Fruit fly (Drosophila melanogaster) whole organism, wandering third instar larva: Measurements from ENCODE around the gene CG14692.

Source experiments
- Abd-B ChIP-seq: fragments of >200 bp; optimal IDR thresholded peaks from 2 replicates; lab custom pipeline; 2017; ENCODE audit warnings: missing biosample characterization, missing genetic modification characterization
- CG32264 ChIP-seq: fragments of 200-800 bp; sonication (Bioruptor generic); optimal IDR thresholded peaks from 2 replicates; lab custom pipeline; 2016; ENCODE audit warnings: missing biosample characterization, missing genetic modification characterization
- CG9705 ChIP-seq: fragments of 200-800 bp; sonication (Bioruptor generic); optimal IDR thresholded peaks from 2 replicates; lab custom pipeline; 2018; ENCODE audit warnings: missing biosample characterization, mild to moderate bottlenecking, missing genetic modification characterization
- CrebA ChIP-seq: fragments of 200-800 bp; sonication (Bioruptor generic); optimal IDR thresholded peaks from 2 replicates; lab custom pipeline; 2016; ENCODE audit warnings: missing biosample characterization, mild to moderate bottlenecking, missing genetic modification characterization, borderline replicate concordance
- Dfd ChIP-seq: fragments of >200 bp; optimal IDR thresholded peaks from 2 replicates; lab custom pipeline; 2017; ENCODE audit warnings: missing biosample characterization, missing genetic modification characterization
- GATAd ChIP-seq: sonication (Bioruptor generic); optimal IDR thresholded peaks from 2 replicates; lab custom pipeline; 2016; ENCODE audit warnings: missing biosample characterization, missing genetic modification characterization
- HLH106 ChIP-seq: fragments of 200-800 bp; optimal IDR thresholded peaks from 3 replicates; lab custom pipeline; 2019; ENCODE audit warnings: missing biosample characterization, mild to moderate bottlenecking, missing genetic modification characterization, moderate library complexity
- Hr83 ChIP-seq: fragments of 200-300 bp; sonication (Bioruptor generic); optimal IDR thresholded peaks from 2 replicates; lab custom pipeline; 2016; ENCODE audit warnings: missing biosample characterization, mild to moderate bottlenecking, missing genetic modification characterization, moderate library complexity; ENCODE audit not compliant: poor library complexity, severe bottlenecking
- Jra ChIP-seq: sonication (Bioruptor generic); optimal IDR thresholded peaks from 2 replicates; lab custom pipeline; 2016; ENCODE audit warnings: missing biosample characterization, missing genetic modification characterization
- Mio ChIP-seq: sonication (Bioruptor generic); optimal IDR thresholded peaks from 2 replicates; lab custom pipeline; 2016; ENCODE audit warnings: missing biosample characterization, missing genetic modification characterization
- N ChIP-seq: fragments of >200 bp; optimal IDR thresholded peaks from 2 replicates; lab custom pipeline; 2018; ENCODE audit warnings: missing biosample characterization, missing external identifiers, missing genetic modification characterization
- Rel ChIP-seq, 2 experiments: fragments of 200-800 bp; sonication (Bioruptor generic) in 1 of 2; optimal IDR thresholded peaks; 2 replicates in 1 of 2; 3 replicates in 1 of 2; lab custom pipeline; 2016 to 2019; ENCODE audit warnings: mild to moderate bottlenecking in 2 of 2, missing biosample characterization in 2 of 2, missing genetic modification characterization in 2 of 2, moderate library complexity in 1 of 2
- Sp1 ChIP-seq: fragments of 200-800 bp; sonication (Bioruptor generic); optimal IDR thresholded peaks from 3 replicates; lab custom pipeline; 2019; ENCODE audit warnings: missing biosample characterization, mild to moderate bottlenecking, missing genetic modification characterization, moderate library complexity
- Vsx2 ChIP-seq: fragments of 200-300, 225-300 bp; sonication (Bioruptor generic); optimal IDR thresholded peaks from 2 replicates; lab custom pipeline; 2018; ENCODE audit warnings: missing biosample characterization, missing genetic modification characterization; ENCODE audit not compliant: partially characterized antibody
- br ChIP-seq: fragments of 200-800 bp; sonication (Bioruptor generic); optimal IDR thresholded peaks from 2 replicates; lab custom pipeline; 2016; ENCODE audit warnings: missing biosample characterization, missing genetic modification characterization
- brk ChIP-seq: fragments of 200-800 bp; sonication (Bioruptor generic); optimal IDR thresholded peaks from 2 replicates; lab custom pipeline; 2016; ENCODE audit warnings: missing biosample characterization, mild to moderate bottlenecking, missing genetic modification characterization
- dl ChIP-seq, 2 experiments: fragments of 175-275, 200-275 bp in 1 of 2; fragments of 200-275 bp in 1 of 2; sonication (Bioruptor generic); optimal IDR thresholded peaks; lab custom pipeline; 2018; ENCODE audit warnings: mild to moderate bottlenecking in 2 of 2, missing biosample characterization in 2 of 2, missing genetic modification characterization in 2 of 2, moderate library complexity in 2 of 2; ENCODE audit not compliant: partially characterized antibody in 2 of 2, insufficient read depth in 1 of 2
- dsf ChIP-seq: sonication (Bioruptor generic); optimal IDR thresholded peaks from 2 replicates; lab custom pipeline; 2016; ENCODE audit warnings: missing biosample characterization, missing genetic modification characterization, borderline replicate concordance
- foxo ChIP-seq, 2 experiments: fragments of 200-800 bp; sonication (Bioruptor generic); optimal IDR thresholded peaks; 2 replicates in 1 of 2; 3 replicates in 1 of 2; lab custom pipeline; 2016 to 2017; ENCODE audit warnings: missing biosample characterization in 2 of 2, missing genetic modification characterization in 2 of 2
- fru ChIP-seq: fragments of 200-800 bp; sonication (Bioruptor generic); optimal IDR thresholded peaks from 3 replicates; lab custom pipeline; 2016; ENCODE audit warnings: missing biosample characterization, mild to moderate bottlenecking, missing genetic modification characterization
- jim ChIP-seq: fragments of 175-275, 200-325 bp; sonication (Bioruptor generic); optimal IDR thresholded peaks from 2 replicates; lab custom pipeline; 2016; ENCODE audit warnings: missing biosample characterization, mild to moderate bottlenecking, missing genetic modification characterization
- lola ChIP-seq: fragments of >200 bp; optimal IDR thresholded peaks from 2 replicates; lab custom pipeline; 2017; ENCODE audit warnings: missing biosample characterization, missing genetic modification characterization
- pan ChIP-seq: fragments of >200 bp; optimal IDR thresholded peaks from 2 replicates; lab custom pipeline; 2017
- psq ChIP-seq: fragments of 200-800 bp; sonication (Bioruptor generic); optimal IDR thresholded peaks from 3 replicates; lab custom pipeline; 2017; ENCODE audit warnings: missing biosample characterization, mild to moderate bottlenecking, missing genetic modification characterization, moderate library complexity
- rgr ChIP-seq: fragments of 200-800 bp; sonication (Bioruptor generic); optimal IDR thresholded peaks from 3 replicates; lab custom pipeline; 2016; ENCODE audit warnings: missing biosample characterization, mild to moderate bottlenecking, missing genetic modification characterization
- sage ChIP-seq: fragments of 200-800 bp; sonication (Bioruptor generic); optimal IDR thresholded peaks from 2 replicates; lab custom pipeline; 2016; ENCODE audit warnings: missing biosample characterization, mild to moderate bottlenecking, missing genetic modification characterization
- tai ChIP-seq: sonication (Bioruptor generic); optimal IDR thresholded peaks from 2 replicates; lab custom pipeline; 2016; ENCODE audit warnings: missing biosample characterization, missing genetic modification characterization
- usp ChIP-seq: fragments of >200 bp; optimal IDR thresholded peaks from 2 replicates; lab custom pipeline; 2017; ENCODE audit warnings: missing biosample characterization, missing genetic modification characterization
- woc ChIP-seq: sonication (Bioruptor generic); optimal IDR thresholded peaks from 2 replicates; lab custom pipeline; 2016; ENCODE audit warnings: missing biosample characterization, mild to moderate bottlenecking, missing genetic modification characterization

Gene CG14692

DNA sequence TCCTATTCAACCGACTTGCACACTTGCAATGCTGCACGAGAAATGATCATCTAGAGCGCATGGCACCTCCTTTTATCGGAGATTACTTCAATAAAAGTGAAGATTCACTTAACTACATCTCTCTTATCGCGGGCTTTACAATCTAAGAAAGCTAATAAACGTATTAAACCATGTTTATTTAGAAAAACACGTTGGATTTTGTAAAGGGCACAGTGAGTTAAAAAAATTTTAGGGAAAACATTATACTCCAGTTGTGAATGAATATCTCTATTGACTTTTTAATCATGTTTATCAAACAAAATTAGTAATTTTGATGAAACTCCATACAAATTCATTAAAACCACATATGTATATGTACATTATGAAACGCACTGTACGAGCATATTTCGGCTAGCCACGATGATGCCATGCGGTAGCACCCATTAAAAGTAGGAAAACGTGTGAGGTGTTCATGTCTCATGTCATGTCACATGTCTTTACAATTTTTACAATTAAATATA is 44.4 kb downstream of the CG14692 start, which contains the start of gene CG31272:
Gene CG31272 (minus strand): TSS at position 51 of the 500 bp plus-strand sequence.
- TF ChIP-seq Vsx2, result no peak
- no peak for TF ChIP-seq HLH106 (tag; lab: Kevin White, UChicago)
- TF ChIP-seq dsf, result no peak
- TF ChIP-seq woc, result no peak
- no peak for TF ChIP-seq GATAd
- no peak for TF ChIP-seq foxo (GFP tag; optimal IDR thresholded peaks at IDR 0.05; lab: Kevin White, UChicago)
- no peak for TF ChIP-seq Mio

DNA sequence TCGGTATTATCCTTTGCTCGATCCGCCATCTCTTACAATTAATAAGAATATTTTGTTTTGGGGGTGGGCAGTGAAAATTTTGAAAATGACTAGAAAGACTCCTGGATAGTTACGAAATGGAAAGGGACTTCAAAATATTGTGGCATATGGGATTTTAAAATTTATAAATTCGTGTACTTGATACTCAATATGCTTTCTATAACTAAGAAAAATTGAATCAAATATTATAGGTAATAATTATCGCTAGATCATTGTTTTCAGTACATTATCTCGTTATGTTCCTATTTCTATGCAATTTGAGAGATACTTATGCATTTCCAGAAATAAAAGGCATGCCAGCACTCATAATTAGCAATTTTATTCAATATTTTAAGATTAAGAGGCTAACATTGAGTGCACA is 48.2 kb downstream of the CG14692 start, which contains the start of gene CG14691:
Gene CG14691 (minus strand): TSS at position 101 of the 400 bp plus-strand sequence.
- TF ChIP-seq foxo (GFP tag; optimal IDR thresholded peaks at IDR 0.05; lab: Kevin White, UChicago), result no peak
- TF ChIP-seq, all 38 proteins: peak for 0

DNA sequence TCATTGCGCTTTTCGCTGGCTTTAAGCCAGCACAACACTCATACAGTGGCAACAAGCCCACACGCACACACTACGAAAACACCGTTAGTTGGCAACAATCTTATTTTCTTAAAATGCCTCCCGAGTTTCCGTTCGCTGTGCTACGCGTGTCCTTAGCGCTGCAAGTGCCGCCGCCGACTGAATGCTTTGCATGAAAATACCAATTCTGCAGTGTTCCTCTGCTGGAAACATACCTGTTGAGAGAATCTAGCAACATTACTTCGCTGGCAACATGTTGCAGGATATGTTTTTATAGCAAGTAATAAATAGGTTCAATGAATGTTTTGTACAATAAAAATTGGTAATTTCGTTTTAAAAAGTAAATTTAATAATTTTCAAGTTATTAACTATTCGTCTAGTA is 52.7 kb downstream of the CG14692 start, which contains the start of gene TkR86C:
Gene TkR86C (minus strand): TSS at position 168 of the 400 bp plus-strand sequence.
- TF ChIP-seq CG9705 (GFP tag; lab: Kevin White, UChicago) (no peak), dsf (no peak), woc (no peak), CG32264 (no peak), br (no peak), brk (no peak), dl (GFP tag; optimal IDR thresholded peaks at IDR 0.05; lab: Kevin White, UChicago; ENCODE audit: insufficient read depth in 1 of 2, partially characterized antibody in 2 of 2) (no peak), Rel (GFP tag; optimal IDR thresholded peaks at IDR 0.05; lab: Kevin White, UChicago) (no peak), Rel (tag; optimal IDR thresholded peaks at IDR 0.05; lab: Kevin White, UChicago) (no peak), fru (GFP tag; lab: Kevin White, UChicago) (no peak), foxo (GFP tag; optimal IDR thresholded peaks at IDR 0.05; lab: Kevin White, UChicago) (no peak), jim (GFP tag; lab: Kevin White, UChicago) (no peak), GATAd (no peak), N (no peak), rgr (GFP tag; lab: Kevin White, UChicago) (no peak), Abd-B (GFP tag; lab: Kevin White, UChicago) (no peak), Sp1 (no peak), lola (GFP tag; lab: Kevin White, UChicago) (no peak), psq (GFP tag; lab: Kevin White, UChicago) (no peak)

dm6 chr3R:10747650-10748049 is 56.1 kb downstream of the CG14692 start:
- TF ChIP-seq dl (GFP tag; optimal IDR thresholded peaks at IDR 0.05; lab: Kevin White, UChicago; ENCODE audit: insufficient read depth in 1 of 2, partially characterized antibody in 2 of 2) (no peak), Sp1 (no peak), tai (GFP tag; lab: Kevin White, UChicago) (no peak), CG32264 (no peak), usp (GFP tag; lab: Kevin White, UChicago) (no peak), GATAd (no peak), br (no peak), sage (GFP tag; lab: Kevin White, UChicago) (no peak), N (no peak), Hr83 (GFP tag; lab: Kevin White, UChicago) (no peak), HLH106 (tag; lab: Kevin White, UChicago) (no peak), CrebA (no peak), brk (no peak), rgr (GFP tag; lab: Kevin White, UChicago) (no peak), pan (no peak), Mio (no peak), fru (GFP tag; lab: Kevin White, UChicago) (no peak), Jra (GFP tag; lab: Kevin White, UChicago) (no peak), Dfd (no peak)
